Worm (Caenorhabditis elegans): ENCODE measurements around the gene cht-4.

- no peak for TF ChIP-seq ref-1 (GFP tag; conservative IDR thresholded peaks at IDR 0.05)
- no peak for TF ChIP-seq T22C8.4 (GFP tag; IDR thresholded peaks at IDR 0.05)
- TF ChIP-seq tab-1 (GFP tag; IDR thresholded peaks at IDR 0.05): no peak
- TF ChIP-seq flt-1 (GFP tag; IDR thresholded peaks at IDR 0.05): no peak
- TF ChIP-seq klf-2 (GFP tag; conservative IDR thresholded peaks at IDR 0.05): no peak
- no peak for TF ChIP-seq med-1 (GFP tag; optimal IDR thresholded peaks at IDR 0.05; ENCODE audit: insufficient read depth)
- TF ChIP-seq ztf-29 (GFP tag; IDR thresholded peaks at IDR 0.05): no peak
- no peak for TF ChIP-seq cog-1 (tag; optimal IDR thresholded peaks at IDR 0.05)
Observed at ce11 chrIII:1626524-1626923, 30.8 kb downstream of the cht-4 start, which contains the start of gene Y22D7AL.4.

Data from whole organism, midembryonic.